Fruit fly (Drosophila melanogaster): Measurements from ENCODE around the gene CG33768.

DNA sequence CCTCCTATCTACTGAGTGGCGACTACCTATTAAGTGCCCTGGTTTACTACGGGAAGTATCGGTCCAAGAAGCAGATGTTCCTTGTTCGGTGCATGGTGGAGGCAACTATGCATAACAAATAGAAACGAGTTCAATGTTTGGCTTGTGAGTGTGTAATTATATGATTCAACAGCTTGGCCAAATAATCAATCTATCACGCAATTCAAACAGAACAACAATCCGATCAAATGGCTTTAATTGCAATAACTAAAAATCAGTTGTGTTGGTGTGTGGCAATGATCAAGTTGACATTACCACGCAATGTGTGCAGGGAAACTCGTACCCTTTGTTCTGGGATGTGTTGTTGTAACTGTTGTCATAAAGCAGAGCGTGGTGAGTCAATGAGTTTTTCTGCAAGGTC, 664 bp downstream of the CG33768 start, which contains the start of gene CG33769:
- TF ChIP-seq CTCF (optimal IDR thresholded peaks at IDR 0.05) = no peak
- TF ChIP-seq CG8478 (optimal IDR thresholded peaks at IDR 0.05) = no peak
